Worm (Caenorhabditis elegans) whole organism, L4 larva: ENCODE data around the gene srw-91.
"Not testable (repeated sequence)": the region's sequence is repeated elsewhere in the genome, so short reads cannot be mapped to it uniquely, and the experiment has no call there.

ENCODE experiments used
- ceh-82 ChIP-seq: sonication (generic microtip); optimal IDR thresholded peaks from 2 replicates; lab custom pipeline; 2017; ENCODE audit warnings: missing biosample characterization, missing genetic modification characterization
- daf-12 ChIP-seq: fragments of 150-350 bp; optimal IDR thresholded peaks from 2 replicates; lab custom pipeline; 2014; ENCODE audit warnings: missing biosample characterization, missing genetic modification reagents, missing genetic modification characterization
- fkh-10 ChIP-seq: fragments of 150-350 bp; optimal IDR thresholded peaks from 2 replicates; lab custom pipeline; 2014; ENCODE audit warnings: missing biosample characterization, missing genetic modification reagents, missing genetic modification characterization
- nhr-102 ChIP-seq: sonication (generic microtip); optimal IDR thresholded peaks from 2 replicates; lab custom pipeline; 2016; ENCODE audit warnings: mild to moderate bottlenecking, missing genetic modification characterization, moderate library complexity, missing compliant biosample characterization
- nhr-237 ChIP-seq: sonication (generic microtip); optimal IDR thresholded peaks from 2 replicates; lab custom pipeline; 2017; ENCODE audit warnings: missing biosample characterization, missing genetic modification characterization
- tag-97 ChIP-seq: fragments of 200-800 bp; sonication (Bioruptor generic); IDR thresholded peaks from 2 replicates; pipeline ENCODE4 v1.3.6; 2022; ENCODE audit warnings: missing genetic modification characterization, missing compliant biosample characterization

DNA sequence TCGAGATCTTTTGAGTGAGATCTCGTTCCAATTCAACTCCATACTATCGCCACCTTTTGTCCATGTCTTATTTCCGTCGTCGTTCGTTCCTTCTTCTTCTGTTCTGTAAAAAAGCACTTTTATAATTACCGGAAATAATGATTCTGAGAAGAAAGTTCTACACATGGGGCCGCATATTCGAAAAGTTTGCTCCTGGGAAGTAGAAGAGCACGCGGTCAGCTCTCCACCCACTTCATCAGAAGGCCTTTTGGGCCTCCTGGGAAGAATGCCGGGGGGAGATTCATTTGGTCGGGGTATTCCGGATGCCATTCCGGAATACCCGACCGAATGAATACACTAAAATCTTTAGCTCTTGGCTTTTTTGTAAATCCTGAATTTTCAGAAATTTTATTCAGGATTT is 11.8 kb upstream of the srw-91 start, which contains the start of gene Y46H3C.5:
- not testable (repeated sequence) for TF ChIP-seq tag-97 (GFP tag; lab: Robert Waterston, UW); nhr-237 (tag; lab: Kevin White, UChicago); daf-12 (tag; lab: Kevin White, UChicago); ceh-82 (tag; lab: Kevin White, UChicago); fkh-10; nhr-102
